Worm (Caenorhabditis elegans) whole organism, L4 larva: ENCODE results near the gene fbxb-78.
"Not testable (repeated sequence)": the region's sequence is repeated elsewhere in the genome, so short reads cannot be mapped to it uniquely, and the experiment has no call there.

Experiments used
- F10B5.3 ChIP-seq: sonication (generic microtip); optimal IDR thresholded peaks from 2 replicates; lab custom pipeline; 2016; ENCODE audit warnings: mild to moderate bottlenecking, missing genetic modification characterization, missing compliant biosample characterization
- F26F4.8 ChIP-seq: fragments of 200-800 bp; sonication (Bioruptor generic); conservative IDR thresholded peaks from 2 replicates; pipeline ENCODE4 v1.3.6; 2022; ENCODE audit warnings: missing genetic modification characterization, missing compliant biosample characterization
- F37D6.2 ChIP-seq: sonication (generic microtip); optimal IDR thresholded peaks from 2 replicates; lab custom pipeline; 2016; ENCODE audit warnings: mild to moderate bottlenecking, missing genetic modification characterization, missing compliant biosample characterization
- F44E2.7 ChIP-seq: fragments of 200-800 bp; sonication (Bioruptor generic); IDR thresholded peaks from 2 replicates; pipeline ENCODE4 v2.1.2; 2022; ENCODE audit warnings: missing genetic modification characterization, missing compliant biosample characterization
- F49E8.2 ChIP-seq: sonication (generic microtip); optimal IDR thresholded peaks from 2 replicates; lab custom pipeline; 2016; ENCODE audit warnings: missing compliant biosample characterization, mild to moderate bottlenecking, missing genetic modification characterization, borderline replicate concordance
- T20F7.1 ChIP-seq: fragments of 200-800 bp; sonication (Bioruptor generic); optimal IDR thresholded peaks from 2 replicates; lab custom pipeline; 2018; ENCODE audit warnings: mild to moderate bottlenecking, missing genetic modification characterization, missing compliant biosample characterization
- T26A8.4 ChIP-seq: fragments of 200-800 bp; sonication (Bioruptor generic); IDR thresholded peaks from 2 replicates; pipeline ENCODE4 v1.3.6; 2022; ENCODE audit warnings: missing genetic modification characterization, missing compliant biosample characterization
- Y105C5A.15 ChIP-seq: fragments of 200-800 bp; sonication (Bioruptor generic); IDR thresholded peaks from 2 replicates; pipeline ENCODE4 v1.3.6; 2022; ENCODE audit warnings: missing genetic modification characterization, missing compliant biosample characterization
- Y48G9A.11 ChIP-seq: fragments of 200-800 bp; sonication (Bioruptor generic); IDR thresholded peaks from 2 replicates; pipeline ENCODE4 v1.3.6; 2022; ENCODE audit warnings: missing genetic modification reagents, missing genetic modification characterization, missing compliant biosample characterization
- Y5F2A.4 ChIP-seq: fragments of 200-800 bp; sonication (Bioruptor generic); optimal IDR thresholded peaks from 2 replicates; lab custom pipeline; 2018; ENCODE audit warnings: mild to moderate bottlenecking, missing genetic modification characterization, missing compliant biosample characterization
- ZK546.5 ChIP-seq, 2 experiments: sonication (generic microtip); optimal IDR thresholded peaks; 2 replicates each; lab custom pipeline; 2017; ENCODE audit warnings: missing biosample characterization in 2 of 2, missing genetic modification characterization in 2 of 2
- ctbp-1 ChIP-seq: fragments of 200-800 bp; sonication (Bioruptor generic); IDR thresholded peaks from 2 replicates; pipeline ENCODE4 v1.3.6; 2022; ENCODE audit warnings: missing genetic modification reagents, missing genetic modification characterization, missing compliant biosample characterization
- daf-19 ChIP-seq: fragments of 200-800 bp; sonication (Bioruptor generic); conservative IDR thresholded peaks from 2 replicates; pipeline ENCODE4 v1.3.6; 2022; ENCODE audit warnings: missing genetic modification characterization, missing compliant biosample characterization
- daf-8 ChIP-seq: fragments of 200-800 bp; sonication (Bioruptor generic); IDR thresholded peaks from 2 replicates; pipeline ENCODE4 v1.3.6; 2022; ENCODE audit warnings: missing genetic modification characterization, missing compliant biosample characterization
- dmd-8 ChIP-seq: fragments of 200-800 bp; sonication (Bioruptor generic); IDR thresholded peaks from 2 replicates; pipeline ENCODE4 v1.3.6; 2022; ENCODE audit warnings: missing genetic modification characterization, missing compliant biosample characterization
- dmd-9 ChIP-seq: fragments of 200-800 bp; sonication (Bioruptor generic); IDR thresholded peaks from 2 replicates; pipeline ENCODE4 v1.3.6; 2022; ENCODE audit warnings: missing genetic modification reagents, missing genetic modification characterization, missing compliant biosample characterization
- dpl-1 ChIP-seq: fragments of 150-350 bp; optimal IDR thresholded peaks from 2 replicates; lab custom pipeline; 2014; ENCODE audit warnings: missing biosample characterization, missing genetic modification reagents, missing genetic modification characterization
- hmg-1.1 ChIP-seq: fragments of 200-800 bp; sonication (Bioruptor generic); IDR thresholded peaks from 2 replicates; pipeline ENCODE4 v1.3.6; 2022; ENCODE audit warnings: missing genetic modification reagents, missing genetic modification characterization, missing compliant biosample characterization
- lin-1 ChIP-seq: fragments of 200-800 bp; sonication (Bioruptor generic); IDR thresholded peaks from 2 replicates; pipeline ENCODE4 v1.3.6; 2022; ENCODE audit warnings: missing genetic modification reagents, missing genetic modification characterization, missing compliant biosample characterization
- lin-29 ChIP-seq: fragments of 200-800 bp; sonication (Bioruptor generic); IDR thresholded peaks from 2 replicates; pipeline ENCODE4 v1.3.6; 2022; ENCODE audit warnings: missing genetic modification reagents, missing genetic modification characterization, missing compliant biosample characterization
- lin-38 ChIP-seq: fragments of 200-800 bp; sonication (Bioruptor generic); IDR thresholded peaks from 2 replicates; pipeline ENCODE4 v1.3.6; 2022; ENCODE audit warnings: missing genetic modification reagents, missing genetic modification characterization, missing compliant biosample characterization
- lsy-2 ChIP-seq, 2 experiments: fragments of 150-350 bp in 1 of 2; sonication (generic microtip) in 1 of 2; optimal IDR thresholded peaks; 2 replicates each; lab custom pipeline; 2014 to 2017; ENCODE audit warnings: missing biosample characterization in 2 of 2, missing genetic modification characterization in 2 of 2
- mdl-1 ChIP-seq, 2 experiments: fragments of 150-350 bp in 1 of 2; sonication (generic microtip) in 1 of 2; optimal IDR thresholded peaks; 2 replicates each; lab custom pipeline; 2014 to 2017; ENCODE audit warnings: missing biosample characterization in 2 of 2, missing genetic modification characterization in 2 of 2
- mep-1 ChIP-seq: fragments of 150-350 bp; sonication (generic microtip); optimal IDR thresholded peaks from 3 replicates; lab custom pipeline; 2014; ENCODE audit warnings: missing biosample characterization, missing genetic modification characterization
- mes-2 ChIP-seq: sonication (generic microtip); optimal IDR thresholded peaks from 2 replicates; lab custom pipeline; 2016; ENCODE audit warnings: missing genotype, mild to moderate bottlenecking, missing genetic modification characterization, missing compliant biosample characterization; ENCODE audit not compliant: poor library complexity, severe bottlenecking
- mxl-2 ChIP-seq: fragments of 200-800 bp; sonication (Bioruptor generic); conservative IDR thresholded peaks from 2 replicates; pipeline ENCODE4 v1.3.6; 2022; ENCODE audit warnings: missing genetic modification reagents, missing genetic modification characterization, missing compliant biosample characterization
- mxl-3 ChIP-seq: fragments of 200-800 bp; sonication (Bioruptor generic); optimal IDR thresholded peaks from 2 replicates; lab custom pipeline; 2018; ENCODE audit warnings: mild to moderate bottlenecking, missing genetic modification characterization, missing compliant biosample characterization
- nhr-102 ChIP-seq: sonication (generic microtip); optimal IDR thresholded peaks from 2 replicates; lab custom pipeline; 2016; ENCODE audit warnings: mild to moderate bottlenecking, missing genetic modification characterization, moderate library complexity, missing compliant biosample characterization
- nhr-11 ChIP-seq: fragments of 150-350 bp; optimal IDR thresholded peaks from 2 replicates; lab custom pipeline; 2014; ENCODE audit warnings: missing biosample characterization, missing genetic modification characterization
- nhr-42 ChIP-seq: fragments of 200-800 bp; sonication (Bioruptor generic); IDR thresholded peaks from 2 replicates; pipeline ENCODE4 v1.3.6; 2022; ENCODE audit warnings: missing genetic modification characterization, missing compliant biosample characterization
- pha-4 ChIP-seq, 2 experiments: fragments of 150-350 bp in 1 of 2; fragments of 200-800 bp in 1 of 2; sonication (Bioruptor generic) in 1 of 2; IDR thresholded peaks in 1 of 2; optimal IDR thresholded peaks in 1 of 2; 2 replicates each; pipeline versions ENCODE4 v1.3.6 to Lab custom; 2014 to 2022; ENCODE audit warnings: missing genetic modification characterization in 2 of 2, missing genetic modification reagents in 2 of 2, missing biosample characterization in 1 of 2, missing compliant biosample characterization in 1 of 2
- saeg-2 ChIP-seq: fragments of 200-800 bp; sonication (Bioruptor generic); IDR thresholded peaks from 2 replicates; pipeline ENCODE4 v1.3.6; 2022; ENCODE audit warnings: missing genetic modification reagents, missing genetic modification characterization, missing compliant biosample characterization
- skn-1 ChIP-seq: fragments of 150-350 bp; optimal IDR thresholded peaks from 2 replicates; lab custom pipeline; 2014; ENCODE audit warnings: missing biosample characterization, missing genetic modification characterization
- snpc-4 ChIP-seq: fragments of 150-350 bp; optimal IDR thresholded peaks from 2 replicates; lab custom pipeline; 2014; ENCODE audit warnings: missing biosample characterization, missing genetic modification characterization
- spr-1 ChIP-seq: sonication (generic microtip); optimal IDR thresholded peaks from 2 replicates; lab custom pipeline; 2016; ENCODE audit warnings: mild to moderate bottlenecking, missing genetic modification characterization, missing compliant biosample characterization
- unc-130 ChIP-seq: sonication (generic microtip); optimal IDR thresholded peaks from 2 replicates; lab custom pipeline; 2016; ENCODE audit warnings: missing genetic modification reagents, missing genetic modification characterization, missing compliant biosample characterization
- unc-62 ChIP-seq, 3 experiments: fragments of 150-350 bp in 1 of 3; sonication (generic microtip); optimal IDR thresholded peaks in 2 of 3; peaks in 1 of 3; 1 replicate in 1 of 3; 2 replicates in 2 of 3; lab custom pipeline; 2014 to 2017; ENCODE audit warnings: missing biosample characterization in 3 of 3, missing genetic modification characterization in 3 of 3, missing genetic modification reagents in 3 of 3, missing genotype in 1 of 3
- zip-2 ChIP-seq: fragments of 150-350 bp; optimal IDR thresholded peaks from 2 replicates; lab custom pipeline; 2014; ENCODE audit warnings: missing biosample characterization, missing genetic modification characterization
- ztf-11 ChIP-seq: fragments of 150-350 bp; optimal IDR thresholded peaks from 2 replicates; lab custom pipeline; 2014; ENCODE audit warnings: missing biosample characterization, missing genetic modification characterization

Gene fbxb-78

DNA sequence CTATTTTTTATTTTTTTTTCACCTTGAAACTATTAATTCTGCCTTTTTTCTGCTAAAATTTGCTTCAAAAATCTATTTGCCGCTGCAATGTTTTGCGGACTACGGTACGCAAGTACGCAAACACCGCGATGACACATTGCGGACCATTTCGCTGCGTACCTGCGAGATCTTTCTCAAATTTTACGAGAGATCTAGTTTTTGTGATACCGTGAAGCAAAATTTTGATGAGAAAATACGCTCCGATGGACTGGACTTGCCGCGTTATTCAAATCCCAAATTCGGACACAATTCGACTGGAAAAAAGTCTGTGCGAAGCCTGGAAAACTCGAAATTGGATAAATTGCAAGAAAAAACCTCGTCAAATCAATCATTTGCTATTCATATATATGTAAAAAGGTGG, 16.8 kb upstream of the fbxb-78 start (continued):
- TF ChIP-seq lin-1 (GFP tag; lab: Robert Waterston, UW), result peak; percentile 86
- TF ChIP-seq dpl-1 (GFP tag; lab: Kevin White, UChicago), result peak; percentile 10
- TF ChIP-seq, all 104 proteins: peak for 40; not testable (repeated sequence) for 64

ce11 chrIV:4721247-4721646, 16.1 kb upstream of the fbxb-78 start:
- peak; percentile 72 for TF ChIP-seq lin-38 (GFP tag; lab: Robert Waterston, UW)

ce11 chrIV:4723687-4724086, 13.7 kb upstream of the fbxb-78 start:
- no peak for TF ChIP-seq Y48G9A.11 (GFP tag; lab: Robert Waterston, UW)
- TF ChIP-seq skn-1 (tag; lab: Kevin White, UChicago), result no peak
- TF ChIP-seq nhr-102 (tag; lab: Kevin White, UChicago), result no peak
- peak in 1 of 2 experiments; percentile 61 for TF ChIP-seq unc-62 (GFP tag; optimal IDR thresholded peaks at IDR 0.05 in 1 of 2; lab: Kevin White, UChicago)
- TF ChIP-seq unc-62 (tag; optimal IDR thresholded peaks at IDR 0.05; lab: Kevin White, UChicago), result no peak
- no peak for TF ChIP-seq pha-4 (GFP tag; IDR thresholded peaks at IDR 0.05; lab: Robert Waterston, UW)
- TF ChIP-seq pha-4 (tag; optimal IDR thresholded peaks at IDR 0.05; lab: Kevin White, UChicago), result no peak
- no peak for TF ChIP-seq ZK546.5 (tag; optimal IDR thresholded peaks at IDR 0.05; lab: Kevin White, UChicago)

DNA sequence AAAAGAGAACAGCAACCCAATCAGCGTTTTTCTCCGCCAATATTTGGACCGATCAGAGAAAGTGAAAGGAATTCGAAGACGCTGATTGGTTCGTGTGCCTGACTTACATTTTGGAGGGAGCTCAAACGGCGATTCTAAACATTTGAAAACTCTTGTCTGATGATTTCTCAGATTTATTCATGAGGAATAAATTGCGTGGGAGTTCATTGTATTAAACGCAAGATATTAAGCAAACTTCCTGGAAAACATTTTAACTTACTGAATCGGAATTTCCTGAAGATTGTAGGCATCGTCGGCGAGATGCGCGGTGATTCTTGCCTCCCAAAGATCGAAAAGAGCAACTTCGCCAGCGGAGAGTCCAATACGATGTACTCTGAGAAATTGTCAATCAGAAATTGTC, 12.8 kb upstream of the fbxb-78 start, which contains the start of gene K08F11.1:
Gene K08F11.1, plus strand, starts transcription at position 301 of the 400 bp plus-strand sequence.
- TF ChIP-seq snpc-4 (tag; lab: Kevin White, UChicago) (no peak), ztf-11 (tag; lab: Kevin White, UChicago) (no peak), lsy-2 (tag; optimal IDR thresholded peaks at IDR 0.05; lab: Kevin White, UChicago) (no peak), nhr-11 (tag; lab: Kevin White, UChicago) (no peak), daf-8 (GFP tag; lab: Robert Waterston, UW) (no peak), skn-1 (tag; lab: Kevin White, UChicago) (no peak)

DNA sequence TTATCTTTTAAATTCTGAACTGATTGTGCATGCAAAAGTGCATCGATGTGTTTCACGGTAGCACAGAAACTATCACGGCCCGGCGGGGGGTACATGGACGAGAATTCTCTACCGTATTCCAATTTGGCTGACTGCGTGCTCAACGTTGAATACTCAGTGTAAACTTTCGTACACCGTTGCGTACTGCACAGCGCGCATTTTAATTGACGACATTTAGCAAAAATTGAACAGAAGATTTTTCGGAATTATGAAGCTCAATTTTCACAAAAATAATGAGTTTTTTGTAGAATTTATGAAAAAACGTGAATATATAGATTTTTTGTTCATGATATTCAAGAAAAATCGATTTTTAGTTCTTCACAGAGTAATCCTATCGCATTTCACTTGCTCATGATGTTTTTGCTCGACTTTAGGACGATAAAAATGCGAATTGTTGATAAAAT, 11.9 kb upstream of the fbxb-78 start:
- TF ChIP-seq spr-1 (tag; lab: Kevin White, UChicago) (peak; percentile 89), dmd-8 (GFP tag; lab: Robert Waterston, UW) (peak; percentile 81), Y48G9A.11 (GFP tag; lab: Robert Waterston, UW) (peak; percentile 96), lin-1 (GFP tag; lab: Robert Waterston, UW) (peak; percentile 98), daf-19 (GFP tag; lab: Robert Waterston, UW) (peak; percentile 99), mxl-2 (peak; percentile 95), F49E8.2 (tag; lab: Kevin White, UChicago) (peak; percentile 49), mes-2 (peak; percentile 80), mep-1 (tag; lab: Kevin White, UChicago) (peak; percentile 68), dpl-1 (GFP tag; lab: Kevin White, UChicago) (peak; percentile 67), F44E2.7 (GFP tag; lab: Robert Waterston, UW) (peak; percentile 92), F26F4.8 (0 out of 2 replicates have a peak, but pooled peaks have one; percentile 53), zip-2 (peak; percentile 27), Y5F2A.4 (GFP tag; lab: Kevin White, UChicago) (peak; percentile 35), mdl-1 (tag; optimal IDR thresholded peaks at IDR 0.05; lab: Kevin White, UChicago) (peak in 1 of 2 experiments; percentile 23), hmg-1.1 (GFP tag; lab: Robert Waterston, UW) (peak; percentile 100), Y105C5A.15 (GFP tag; lab: Robert Waterston, UW) (peak; percentile 93; the same call in 1 of the 2 replicates), daf-8 (GFP tag; lab: Robert Waterston, UW) (peak; percentile 100), dmd-9 (GFP tag; lab: Robert Waterston, UW) (peak; percentile 100), F37D6.2 (peak; percentile 91), T20F7.1 (GFP tag; lab: Kevin White, UChicago) (peak; percentile 91), saeg-2 (peak; percentile 100), lin-29 (GFP tag; lab: Robert Waterston, UW) (peak; percentile 100), nhr-42 (peak; percentile 100), pha-4 (GFP tag; IDR thresholded peaks at IDR 0.05; lab: Robert Waterston, UW) (peak; percentile 99), unc-130 (GFP tag; lab: Kevin White, UChicago) (peak; percentile 1), lin-38 (GFP tag; lab: Robert Waterston, UW) (peak; percentile 100), F10B5.3 (peak; percentile 81), mxl-3 (GFP tag; lab: Kevin White, UChicago) (peak; percentile 5), T26A8.4 (peak; percentile 100), ctbp-1 (peak; percentile 99), nhr-11 (tag; lab: Kevin White, UChicago) (peak; percentile 30)
- TF ChIP-seq pha-4 (tag; optimal IDR thresholded peaks at IDR 0.05; lab: Kevin White, UChicago), result not testable (repeated sequence)
